Fruit fly (Drosophila melanogaster) whole organism, embryonic: ENCODE data around the gene CG43630.

ENCODE experiments used
- CG13424 ChIP-seq: fragments of 200-800 bp; sonication (Bioruptor generic); optimal IDR thresholded peaks from 2 replicates; lab custom pipeline; 2019; ENCODE audit warnings: missing biosample characterization, mild to moderate bottlenecking, missing genetic modification characterization, moderate library complexity
- CG42726 ChIP-seq: fragments of 200-800 bp; sonication (Bioruptor generic); IDR thresholded peaks from 2 replicates; pipeline ENCODE4 v1.3.6; 2022; ENCODE audit warnings: missing biosample characterization, missing genetic modification characterization; ENCODE audit not compliant: partially characterized antibody
- GATAe ChIP-seq: fragments of 200-800 bp; sonication (Bioruptor generic); conservative IDR thresholded peaks from 2 replicates; pipeline ENCODE4 v1.3.6; 2022; ENCODE audit warnings: missing biosample characterization, missing genetic modification characterization
- Kr ChIP-seq: fragments of 200-800 bp; sonication (Bioruptor generic); optimal IDR thresholded peaks from 2 replicates; lab custom pipeline; 2017; ENCODE audit warnings: missing biosample characterization, mild to moderate bottlenecking, missing genetic modification characterization
- Optix ChIP-seq: fragments of 200-800 bp; sonication (Bioruptor generic); IDR thresholded peaks from 3 replicates; pipeline ENCODE4 v1.3.6; 2022; ENCODE audit warnings: missing biosample characterization, missing genetic modification characterization
- al ChIP-seq: fragments of 200-800 bp; sonication (Bioruptor generic); IDR thresholded peaks from 2 replicates; pipeline ENCODE4 v1.3.6; 2022; ENCODE audit warnings: missing biosample characterization, missing genetic modification characterization
- bigmax ChIP-seq: fragments of 200-800 bp; sonication (Bioruptor generic); optimal IDR thresholded peaks from 2 replicates; lab custom pipeline; 2018; ENCODE audit warnings: missing biosample characterization, mild to moderate bottlenecking, missing genetic modification characterization
- ci ChIP-seq: fragments of 200-800 bp; sonication (Bioruptor generic); IDR thresholded peaks from 3 replicates; pipeline ENCODE4 v1.3.6; 2022; ENCODE audit warnings: missing biosample characterization, missing genetic modification characterization
- inv ChIP-seq: fragments of 200-800 bp; sonication (Bioruptor generic); IDR thresholded peaks from 2 replicates; pipeline ENCODE4 v1.3.6; 2022; ENCODE audit warnings: missing biosample characterization, missing genetic modification characterization; ENCODE audit not compliant: partially characterized antibody
- nerfin-2 ChIP-seq: fragments of 200-800 bp; sonication (Bioruptor generic); IDR thresholded peaks from 2 replicates; pipeline ENCODE4 v1.3.6; 2022; ENCODE audit warnings: missing biosample characterization, missing genetic modification characterization; ENCODE audit not compliant: partially characterized antibody
- sc ChIP-seq, 3 experiments: fragments of >200 bp in 2 of 3; fragments of 200-800 bp in 1 of 3; sonication (Bioruptor generic) in 1 of 3; optimal IDR thresholded peaks; 2 replicates in 2 of 3; 3 replicates in 1 of 3; lab custom pipeline; 2017; ENCODE audit warnings: mild to moderate bottlenecking in 1 of 3, missing biosample characterization in 1 of 3, missing genetic modification characterization in 1 of 3, missing genetic modification reagents in 1 of 3
- shn ChIP-seq: fragments of 200-800 bp; sonication (Bioruptor generic); optimal IDR thresholded peaks from 3 replicates; lab custom pipeline; 2016; ENCODE audit warnings: missing biosample characterization, missing genetic modification characterization
- zen ChIP-seq: fragments of 200-800 bp; sonication (Bioruptor generic); optimal IDR thresholded peaks from 3 replicates; lab custom pipeline; 2018; ENCODE audit warnings: missing biosample characterization, mild to moderate bottlenecking, missing genetic modification characterization, moderate library complexity

DNA sequence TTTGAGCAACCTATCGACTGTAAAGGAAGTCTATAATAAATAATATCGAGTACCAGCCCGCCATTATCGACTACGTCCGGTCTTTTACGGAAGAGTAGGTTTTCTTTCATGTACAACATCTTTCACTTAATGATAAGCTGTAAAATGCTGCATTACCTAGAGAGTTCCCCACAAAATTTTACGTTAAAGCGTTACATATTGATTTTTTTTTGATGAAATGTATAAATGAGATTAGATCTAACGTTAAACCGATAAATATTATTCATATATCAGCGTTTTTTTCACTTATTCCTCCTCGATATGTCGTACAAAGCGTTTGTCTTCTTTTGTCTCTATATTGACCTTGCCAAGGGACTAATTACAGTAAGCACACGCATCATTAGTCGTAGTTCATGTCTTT, 41.4 kb downstream of the CG43630 start, which contains the start of gene CG11598:
- no peak for TF ChIP-seq shn (GFP tag; lab: Kevin White, UChicago)
- no peak for TF ChIP-seq zen (tag; lab: Kevin White, UChicago)
- no peak for TF ChIP-seq GATAe (GFP tag; lab: Robert Waterston, UW)
- TF ChIP-seq CG42726 (GFP tag; lab: Robert Waterston, UW): no peak
- no peak for TF ChIP-seq sc (optimal IDR thresholded peaks at IDR 0.05; lab: Kevin White, UChicago)
- TF ChIP-seq sc (GFP tag; optimal IDR thresholded peaks at IDR 0.05; lab: Kevin White, UChicago): no peak
- TF ChIP-seq nerfin-2 (GFP tag; lab: Robert Waterston, UW): no peak
- TF ChIP-seq Kr (GFP tag; lab: Kevin White, UChicago): no peak
- TF ChIP-seq Optix (GFP tag; lab: Robert Waterston, UW): no peak
- no peak for TF ChIP-seq ci (GFP tag; lab: Robert Waterston, UW)
- TF ChIP-seq CG13424 (tag; lab: Kevin White, UChicago): no peak
- no peak for TF ChIP-seq inv (GFP tag; lab: Robert Waterston, UW)
- no peak for TF ChIP-seq bigmax (GFP tag; lab: Kevin White, UChicago)
- no peak for TF ChIP-seq al
